Worm (Caenorhabditis elegans): ENCODE measurements around the gene col-183.

The col-183 gene

DNA sequence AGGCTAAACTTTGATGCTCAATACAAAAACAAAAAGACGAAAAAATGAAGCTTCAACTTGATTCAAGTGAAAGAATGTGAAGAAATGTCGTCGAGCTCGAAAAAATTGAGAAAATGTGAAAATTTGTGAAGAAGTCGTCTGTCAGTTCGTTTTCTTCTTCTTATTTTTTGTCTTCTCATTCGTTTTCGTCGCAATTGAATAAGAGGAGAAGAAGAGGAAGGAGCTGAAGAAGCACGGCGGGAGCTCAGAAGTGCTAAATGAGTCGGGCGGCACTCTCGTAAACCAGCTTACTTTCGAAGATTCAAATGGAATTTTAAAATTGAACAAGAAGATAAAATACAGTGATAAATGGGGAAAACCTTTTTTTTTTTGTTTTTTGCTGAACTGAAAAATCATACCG lies 37.6 kb upstream of the col-183 start:
- TF ChIP-seq R02D3.7 (tag; optimal IDR thresholded peaks at IDR 0.05) (no peak), snpc-4 (tag; optimal IDR thresholded peaks at IDR 0.05) (no peak), ama-1 (optimal IDR thresholded peaks at IDR 0.05) (no peak), F13H6.1 (tag; optimal IDR thresholded peaks at IDR 0.05) (no peak), blmp-1 (tag; optimal IDR thresholded peaks at IDR 0.05; ENCODE audit: insufficient read depth) (no peak), alr-1 (tag; optimal IDR thresholded peaks at IDR 0.05) (no peak), ztf-11 (tag; optimal IDR thresholded peaks at IDR 0.05) (no peak), mab-5 (tag; optimal IDR thresholded peaks at IDR 0.05) (no peak), fos-1 (tag; optimal IDR thresholded peaks at IDR 0.05) (no peak), lin-11 (tag; optimal IDR thresholded peaks at IDR 0.05) (no peak), Y55F3AM.14 (GFP tag; optimal IDR thresholded peaks at IDR 0.05) (no peak)

DNA sequence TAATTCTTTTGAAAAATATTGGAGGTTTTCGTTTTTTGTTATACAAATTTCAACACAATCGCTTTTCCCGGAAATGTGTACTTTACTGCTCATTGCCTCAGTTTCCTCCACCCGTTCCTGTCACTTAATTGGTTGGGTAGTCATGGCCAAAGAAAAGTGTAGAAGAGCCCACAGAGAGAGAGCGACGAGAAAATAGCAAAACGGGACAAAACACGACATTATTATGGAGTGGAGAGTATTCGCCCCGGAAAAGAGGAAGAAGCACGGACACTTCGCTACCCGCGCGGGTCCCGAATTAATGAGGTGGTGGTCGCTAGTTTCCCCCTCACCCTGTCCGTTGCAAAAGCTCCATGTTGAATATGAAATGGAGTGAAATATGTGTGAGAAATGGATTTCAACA lies 36.3 kb upstream of the col-183 start:
- no peak for TF ChIP-seq ZK546.5 (tag; optimal IDR thresholded peaks at IDR 0.05)
- no peak for TF ChIP-seq elt-3 (tag; optimal IDR thresholded peaks at IDR 0.05)
- TF ChIP-seq lin-39 (tag; optimal IDR thresholded peaks at IDR 0.05) = no peak
- TF ChIP-seq blmp-1 (tag; optimal IDR thresholded peaks at IDR 0.05; ENCODE audit: insufficient read depth) = no peak
- TF ChIP-seq aly-2 (tag; optimal IDR thresholded peaks at IDR 0.05) = no peak
- no peak for TF ChIP-seq nhr-10 (tag; optimal IDR thresholded peaks at IDR 0.05)
- no peak for TF ChIP-seq ama-1 (optimal IDR thresholded peaks at IDR 0.05)
- no peak for TF ChIP-seq ztf-4 (tag; optimal IDR thresholded peaks at IDR 0.05)
- no peak for TF ChIP-seq nhr-6 (tag; optimal IDR thresholded peaks at IDR 0.05)
- TF ChIP-seq ceh-16 (tag; optimal IDR thresholded peaks at IDR 0.05) = no peak
- TF ChIP-seq nhr-129 (tag; optimal IDR thresholded peaks at IDR 0.05) = no peak

DNA sequence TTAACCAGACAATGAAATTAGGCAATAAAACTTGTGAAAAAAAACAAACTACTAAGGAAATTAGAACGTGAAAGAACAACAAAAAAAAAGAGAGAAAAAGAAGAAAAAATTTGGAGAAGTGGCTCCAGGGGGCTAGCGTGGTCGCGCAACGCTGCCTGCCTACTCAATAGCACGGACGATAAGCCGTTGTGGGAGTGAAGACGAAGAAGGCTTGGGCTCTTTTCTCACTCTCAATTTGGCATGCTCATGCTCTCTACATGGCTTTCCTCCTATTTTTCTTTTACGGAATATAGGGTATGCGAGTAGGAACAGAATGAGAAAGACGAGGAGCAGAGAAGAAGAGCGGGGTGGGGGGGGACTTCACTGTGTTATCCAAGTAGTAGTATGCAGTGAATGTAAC lies 34.7 kb upstream of the col-183 start:
- TF ChIP-seq ama-1 (optimal IDR thresholded peaks at IDR 0.05) (no peak), alr-1 (tag; optimal IDR thresholded peaks at IDR 0.05) (no peak), blmp-1 (tag; optimal IDR thresholded peaks at IDR 0.05; ENCODE audit: insufficient read depth) (no peak), lin-11 (tag; optimal IDR thresholded peaks at IDR 0.05) (peak; percentile 49), peb-1 (tag; optimal IDR thresholded peaks at IDR 0.05) (no peak), snpc-4 (tag; optimal IDR thresholded peaks at IDR 0.05) (no peak), R02D3.7 (tag; optimal IDR thresholded peaks at IDR 0.05) (no peak), nhr-11 (tag; optimal IDR thresholded peaks at IDR 0.05) (no peak), ceh-82 (tag; optimal IDR thresholded peaks at IDR 0.05) (no peak), elt-1 (tag; optimal IDR thresholded peaks at IDR 0.05) (no peak), egl-27 (tag; optimal IDR thresholded peaks at IDR 0.05) (peak; percentile 21), lin-13 (GFP tag; optimal IDR thresholded peaks at IDR 0.05) (peak; percentile 39), unc-62 (GFP tag; optimal IDR thresholded peaks at IDR 0.05) (no peak), dmd-4 (tag; optimal IDR thresholded peaks at IDR 0.05) (no peak), sma-3 (GFP tag; optimal IDR thresholded peaks at IDR 0.05) (no peak), F13H6.1 (tag; optimal IDR thresholded peaks at IDR 0.05) (peak; percentile 45), ZK546.5 (tag; optimal IDR thresholded peaks at IDR 0.05) (no peak), lsy-2 (tag; optimal IDR thresholded peaks at IDR 0.05) (peak in 1 of 2 experiments; percentile 46), nhr-129 (tag; optimal IDR thresholded peaks at IDR 0.05) (peak; percentile 53), nhr-12 (tag; optimal IDR thresholded peaks at IDR 0.05) (no peak), nhr-77 (tag; optimal IDR thresholded peaks at IDR 0.05) (no peak), nhr-6 (tag; optimal IDR thresholded peaks at IDR 0.05) (no peak), crh-2 (tag; optimal IDR thresholded peaks at IDR 0.05) (peak; percentile 15), sma-9 (GFP tag; optimal IDR thresholded peaks at IDR 0.05) (peak; percentile 49), sma-9 (tag; optimal IDR thresholded peaks at IDR 0.05) (no peak), nhr-23 (tag; optimal IDR thresholded peaks at IDR 0.05) (no peak), nhr-10 (tag; optimal IDR thresholded peaks at IDR 0.05) (no peak), ceh-16 (tag; optimal IDR thresholded peaks at IDR 0.05) (no peak), Y55F3AM.14 (GFP tag; optimal IDR thresholded peaks at IDR 0.05) (no peak), mab-5 (tag; optimal IDR thresholded peaks at IDR 0.05) (peak; percentile 4), nhr-21 (tag; optimal IDR thresholded peaks at IDR 0.05) (no peak), aly-2 (tag; optimal IDR thresholded peaks at IDR 0.05) (no peak), unc-55 (GFP tag; optimal IDR thresholded peaks at IDR 0.05) (peak; percentile 70), zag-1 (tag; optimal IDR thresholded peaks at IDR 0.05) (peak; percentile 71), nhr-237 (tag; optimal IDR thresholded peaks at IDR 0.05) (no peak), gmeb-1 (tag; optimal IDR thresholded peaks at IDR 0.05) (no peak), C34F6.9 (tag; optimal IDR thresholded peaks at IDR 0.05) (peak; percentile 78), mdl-1 (tag; optimal IDR thresholded peaks at IDR 0.05) (peak; percentile 6 to 35), skn-1 (tag; optimal IDR thresholded peaks at IDR 0.05) (no peak), sem-4 (tag; optimal IDR thresholded peaks at IDR 0.05) (peak; percentile 76)

Measured in whole organism, L2 larva.